Worm (Caenorhabditis elegans): ENCODE measurements around the gene hil-3.

hil-3 gene

ce11 chrX:8136276-8136891 lies 22.6 kb upstream of the hil-3 start, which contains the start of gene C02B8.6 (continued):
- TF ChIP-seq ama-1 (optimal IDR thresholded peaks at IDR 0.05), result no peak
- no peak for TF ChIP-seq gmeb-1 (tag; optimal IDR thresholded peaks at IDR 0.05)
- TF ChIP-seq mab-5 (tag; optimal IDR thresholded peaks at IDR 0.05), result no peak
- peak; percentile 82 for TF ChIP-seq nhr-129 (tag; optimal IDR thresholded peaks at IDR 0.05)
- peak; percentile 44 for TF ChIP-seq lin-13 (GFP tag; optimal IDR thresholded peaks at IDR 0.05)
- peak; percentile 70 for TF ChIP-seq unc-55 (GFP tag; optimal IDR thresholded peaks at IDR 0.05)
- no peak for TF ChIP-seq Y55F3AM.14 (GFP tag; optimal IDR thresholded peaks at IDR 0.05)
- no peak for TF ChIP-seq nhr-77 (tag; optimal IDR thresholded peaks at IDR 0.05)
- TF ChIP-seq ztf-4 (tag; optimal IDR thresholded peaks at IDR 0.05), result no peak
- TF ChIP-seq crh-2 (tag; optimal IDR thresholded peaks at IDR 0.05), result peak; percentile 51
- no peak for TF ChIP-seq elt-3 (tag; optimal IDR thresholded peaks at IDR 0.05)
- no peak for TF ChIP-seq R02D3.7 (tag; optimal IDR thresholded peaks at IDR 0.05)

DNA sequence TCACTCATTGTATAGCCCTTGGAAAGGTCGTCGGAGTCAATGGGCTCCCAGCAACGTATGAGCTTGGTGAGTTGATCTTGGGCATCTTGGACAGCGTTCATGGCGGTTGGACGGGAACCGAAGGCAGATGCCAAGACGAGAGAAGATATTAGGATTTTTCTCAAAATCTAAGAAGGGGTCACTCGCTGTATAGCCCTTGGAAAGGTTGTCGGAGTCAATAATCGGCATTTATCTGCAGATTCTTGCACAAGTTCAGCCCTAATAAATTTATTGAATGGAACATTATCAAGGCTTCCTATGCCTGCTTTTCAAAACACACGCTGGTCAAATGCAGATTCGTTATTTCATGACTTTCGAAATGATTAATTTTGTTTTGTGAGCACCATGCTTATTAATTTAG lies 21.2 kb upstream of the hil-3 start, which contains the start of gene C02B8.7:
Gene C02B8.7, minus strand, starts transcription at position 101 of the 400 bp plus-strand sequence.
- TF ChIP-seq nhr-237 (tag; optimal IDR thresholded peaks at IDR 0.05) (no peak), mdl-1 (tag; optimal IDR thresholded peaks at IDR 0.05) (no peak), ztf-4 (tag; optimal IDR thresholded peaks at IDR 0.05) (no peak), unc-62 (GFP tag; optimal IDR thresholded peaks at IDR 0.05) (no peak), nhr-10 (tag; optimal IDR thresholded peaks at IDR 0.05) (no peak), nhr-11 (tag; optimal IDR thresholded peaks at IDR 0.05) (no peak), peb-1 (tag; optimal IDR thresholded peaks at IDR 0.05) (no peak), elt-3 (tag; optimal IDR thresholded peaks at IDR 0.05) (no peak), skn-1 (tag; optimal IDR thresholded peaks at IDR 0.05) (no peak), lin-39 (tag; optimal IDR thresholded peaks at IDR 0.05) (no peak), C34F6.9 (tag; optimal IDR thresholded peaks at IDR 0.05) (no peak)

DNA sequence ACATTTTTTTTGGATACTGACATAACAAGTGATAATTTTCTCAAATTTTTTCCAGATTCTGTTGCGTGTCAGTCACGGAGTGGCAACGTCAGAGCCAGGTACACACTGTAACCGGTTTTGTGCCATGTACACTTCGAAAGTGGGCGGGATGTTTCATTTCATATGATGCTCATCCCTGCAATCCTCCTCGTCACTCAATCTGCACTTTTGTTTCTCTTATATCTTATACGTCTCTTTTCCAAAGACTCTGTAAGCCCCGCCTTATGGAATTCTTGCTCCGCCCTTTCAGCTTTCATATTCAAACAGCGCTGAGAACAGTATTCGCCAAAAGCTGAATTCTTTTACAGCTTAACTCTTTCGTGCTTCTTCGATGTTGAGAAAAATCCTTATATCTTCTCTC lies 19.8 kb upstream of the hil-3 start, which contains the start of gene C02B8.3:
Gene C02B8.3, plus strand, starts transcription at position 301 of the 400 bp plus-strand sequence.
- TF ChIP-seq ceh-16 (tag; optimal IDR thresholded peaks at IDR 0.05) (no peak), aly-2 (tag; optimal IDR thresholded peaks at IDR 0.05) (no peak), mbf-1 (tag; optimal IDR thresholded peaks at IDR 0.05) (no peak), nhr-23 (tag; optimal IDR thresholded peaks at IDR 0.05) (no peak), unc-62 (GFP tag; optimal IDR thresholded peaks at IDR 0.05) (no peak), sma-3 (GFP tag; optimal IDR thresholded peaks at IDR 0.05) (no peak), F13H6.1 (tag; optimal IDR thresholded peaks at IDR 0.05) (no peak), gmeb-1 (tag; optimal IDR thresholded peaks at IDR 0.05) (no peak), nhr-6 (tag; optimal IDR thresholded peaks at IDR 0.05) (no peak)

DNA sequence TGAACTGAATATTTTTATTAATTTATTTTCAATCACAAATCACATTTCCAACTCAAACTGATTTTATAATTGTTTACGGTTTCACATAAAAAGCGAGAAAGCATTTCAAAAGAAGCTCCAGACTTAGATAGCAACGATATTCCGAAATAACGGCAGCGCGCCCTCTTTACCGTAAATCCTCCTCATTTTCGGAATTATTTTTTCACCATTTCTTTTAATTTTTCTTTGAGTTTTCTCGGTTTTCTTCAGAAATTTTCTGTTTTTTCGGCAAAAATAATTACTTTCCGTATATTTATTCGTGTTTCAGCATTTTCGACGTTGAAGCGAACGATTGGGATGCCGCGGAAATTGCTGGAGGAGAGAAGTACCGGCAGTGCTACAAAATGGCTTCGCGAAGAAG lies 11.6 kb upstream of the hil-3 start, which contains the start of gene C02B8.1:
Gene C02B8.1, plus strand, starts transcription at position 301 of the 400 bp plus-strand sequence.
- TF ChIP-seq C34F6.9 (tag; optimal IDR thresholded peaks at IDR 0.05), result no peak
- no peak for TF ChIP-seq R02D3.7 (tag; optimal IDR thresholded peaks at IDR 0.05)
- TF ChIP-seq elt-3 (tag; optimal IDR thresholded peaks at IDR 0.05), result no peak
- TF ChIP-seq nhr-12 (tag; optimal IDR thresholded peaks at IDR 0.05), result no peak
- TF ChIP-seq sma-9 (GFP tag; optimal IDR thresholded peaks at IDR 0.05), result no peak
- no peak for TF ChIP-seq sma-9 (tag; optimal IDR thresholded peaks at IDR 0.05)
- no peak for TF ChIP-seq nhr-77 (tag; optimal IDR thresholded peaks at IDR 0.05)
- no peak for TF ChIP-seq aly-2 (tag; optimal IDR thresholded peaks at IDR 0.05)
- TF ChIP-seq snpc-4 (tag; optimal IDR thresholded peaks at IDR 0.05), result no peak
- no peak for TF ChIP-seq nhr-237 (tag; optimal IDR thresholded peaks at IDR 0.05)
- TF ChIP-seq elt-1 (tag; optimal IDR thresholded peaks at IDR 0.05), result no peak
- no peak for TF ChIP-seq nhr-129 (tag; optimal IDR thresholded peaks at IDR 0.05)
- no peak for TF ChIP-seq blmp-1 (tag; optimal IDR thresholded peaks at IDR 0.05; ENCODE audit: insufficient read depth)
- no peak for TF ChIP-seq egl-27 (tag; optimal IDR thresholded peaks at IDR 0.05)
- TF ChIP-seq lsy-2 (tag; optimal IDR thresholded peaks at IDR 0.05), result no peak

- TF ChIP-seq ztf-11 (tag; optimal IDR thresholded peaks at IDR 0.05), result no peak
- TF ChIP-seq ztf-1 (GFP tag; conservative IDR thresholded peaks at IDR 0.05), result no peak
- no peak for TF ChIP-seq Y55F3AM.14 (GFP tag; optimal IDR thresholded peaks at IDR 0.05)
- no peak for TF ChIP-seq nhr-21 (tag; optimal IDR thresholded peaks at IDR 0.05)
- TF ChIP-seq mdl-1 (tag; optimal IDR thresholded peaks at IDR 0.05), result no peak
- TF ChIP-seq sem-4 (tag; optimal IDR thresholded peaks at IDR 0.05), result no peak
- no peak for TF ChIP-seq nhr-6 (tag; optimal IDR thresholded peaks at IDR 0.05)
Measured at ce11 chrX:8148993-8149392, 10.0 kb upstream of the hil-3 start.
